Fruit fly (Drosophila melanogaster) whole organism, prepupa: ENCODE results near the gene CG2975.

Source experiments
- CG10669 ChIP-seq: fragments of 200-800 bp; sonication (Bioruptor generic); optimal IDR thresholded peaks from 3 replicates; lab custom pipeline; 2018; ENCODE audit warnings: missing biosample characterization, mild to moderate bottlenecking, missing genetic modification characterization, moderate library complexity
- CG11902 ChIP-seq: fragments of 200-800 bp; sonication (Bioruptor generic); optimal IDR thresholded peaks from 3 replicates; lab custom pipeline; 2016; ENCODE audit warnings: missing biosample characterization, missing genetic modification characterization
- CG1621 ChIP-seq: fragments of 200-800 bp; sonication (Bioruptor generic); optimal IDR thresholded peaks from 3 replicates; lab custom pipeline; 2018; ENCODE audit warnings: missing biosample characterization, mild to moderate bottlenecking, missing genetic modification characterization
- CG3032 ChIP-seq: fragments of 200-800 bp; optimal IDR thresholded peaks from 2 replicates; lab custom pipeline; 2019; ENCODE audit warnings: missing biosample characterization, mild to moderate bottlenecking, missing genetic modification characterization, moderate library complexity
- CG32006 ChIP-seq: fragments of 200-800 bp; sonication (Bioruptor generic); optimal IDR thresholded peaks from 3 replicates; lab custom pipeline; 2017; ENCODE audit warnings: missing biosample characterization, mild to moderate bottlenecking, missing genetic modification characterization
- CG6276 ChIP-seq: fragments of 200-800 bp; sonication (Bioruptor generic); optimal IDR thresholded peaks from 2 replicates; lab custom pipeline; 2017; ENCODE audit warnings: missing biosample characterization, mild to moderate bottlenecking, missing genetic modification characterization
- Ets96B ChIP-seq: fragments of 200-800 bp; optimal IDR thresholded peaks from 2 replicates; lab custom pipeline; 2019; ENCODE audit warnings: missing biosample characterization, mild to moderate bottlenecking, missing genetic modification characterization, moderate library complexity
- Hr4 ChIP-seq: fragments of 200-800 bp; sonication (Bioruptor generic); optimal IDR thresholded peaks from 3 replicates; lab custom pipeline; 2016; ENCODE audit warnings: missing biosample characterization, missing genetic modification characterization
- Sox14 ChIP-seq: fragments of 200-800 bp; sonication (Bioruptor generic); optimal IDR thresholded peaks from 3 replicates; lab custom pipeline; 2016; ENCODE audit warnings: missing biosample characterization, missing genetic modification characterization
- dac ChIP-seq: fragments of 200-800 bp; sonication (Bioruptor generic); optimal IDR thresholded peaks from 2 replicates; lab custom pipeline; 2017; ENCODE audit warnings: missing biosample characterization, mild to moderate bottlenecking, missing genetic modification characterization
- dsx ChIP-seq: fragments of 200-800 bp; optimal IDR thresholded peaks from 3 replicates; lab custom pipeline; 2019; ENCODE audit warnings: missing biosample characterization, mild to moderate bottlenecking, missing genetic modification characterization, moderate library complexity; ENCODE audit not compliant: poor library complexity, severe bottlenecking
- svp ChIP-seq: fragments of 200-800 bp; sonication (Bioruptor generic); peaks from one replicate; lab custom pipeline; 2016; ENCODE audit warnings: missing biosample characterization, missing genetic modification characterization
- topi ChIP-seq: fragments of 200-800 bp; sonication (Bioruptor generic); optimal IDR thresholded peaks from 3 replicates; lab custom pipeline; 2016; ENCODE audit warnings: missing biosample characterization, missing genetic modification characterization

- TF ChIP-seq topi, result no peak
- no peak for TF ChIP-seq Ets96B (tag; lab: Kevin White, UChicago)
- TF ChIP-seq CG6276 (GFP tag; lab: Kevin White, UChicago), result no peak
- no peak for TF ChIP-seq CG11902 (GFP tag; lab: Kevin White, UChicago)
- TF ChIP-seq CG1621 (tag; lab: Kevin White, UChicago), result no peak
- peak; percentile 3 for TF ChIP-seq CG32006 (GFP tag; lab: Kevin White, UChicago)
- no peak for TF ChIP-seq CG3032 (tag; lab: Kevin White, UChicago)
- no peak for TF ChIP-seq Sox14 (GFP tag; lab: Kevin White, UChicago)
- TF ChIP-seq svp (GFP tag; lab: Kevin White, UChicago), result peak; percentile 76
- no peak for TF ChIP-seq Hr4 (GFP tag; lab: Kevin White, UChicago)
- TF ChIP-seq dsx (GFP tag; lab: Kevin White, UChicago), result no peak
- no peak for TF ChIP-seq dac (GFP tag; lab: Kevin White, UChicago)
- TF ChIP-seq CG10669 (GFP tag; lab: Kevin White, UChicago), result no peak
Observed at dm6 chr2L:2887760-2888600, 48.1 kb downstream of the CG2975 start.
